Fruit fly (Drosophila melanogaster) whole organism, wandering third instar larva: ENCODE measurements around the gene CG8475.

Experiments used
- CrebA ChIP-seq: fragments of 200-800 bp; sonication (Bioruptor generic); optimal IDR thresholded peaks from 2 replicates; lab custom pipeline; 2016; ENCODE audit warnings: missing biosample characterization, mild to moderate bottlenecking, missing genetic modification characterization, borderline replicate concordance
- Hnf4 ChIP-seq: fragments of 200-800 bp; sonication (Bioruptor generic); optimal IDR thresholded peaks from 2 replicates; lab custom pipeline; 2016; ENCODE audit warnings: missing biosample characterization, mild to moderate bottlenecking, missing genetic modification characterization
- Hr83 ChIP-seq: fragments of 200-300 bp; sonication (Bioruptor generic); optimal IDR thresholded peaks from 2 replicates; lab custom pipeline; 2016; ENCODE audit warnings: missing biosample characterization, mild to moderate bottlenecking, missing genetic modification characterization, moderate library complexity; ENCODE audit not compliant: poor library complexity, severe bottlenecking
- Mio ChIP-seq: sonication (Bioruptor generic); optimal IDR thresholded peaks from 2 replicates; lab custom pipeline; 2016; ENCODE audit warnings: missing biosample characterization, missing genetic modification characterization
- Myc ChIP-seq: fragments of >200 bp; optimal IDR thresholded peaks from 2 replicates; lab custom pipeline; 2017
- OdsH ChIP-seq: fragments of 200-800 bp; sonication (Bioruptor generic); optimal IDR thresholded peaks from 2 replicates; lab custom pipeline; 2016; ENCODE audit warnings: missing biosample characterization, mild to moderate bottlenecking, missing genetic modification characterization
- foxo ChIP-seq, 2 experiments: fragments of 200-800 bp; sonication (Bioruptor generic); optimal IDR thresholded peaks; 2 replicates in 1 of 2; 3 replicates in 1 of 2; lab custom pipeline; 2016 to 2017; ENCODE audit warnings: missing biosample characterization in 2 of 2, missing genetic modification characterization in 2 of 2
- fru ChIP-seq: fragments of 200-800 bp; sonication (Bioruptor generic); optimal IDR thresholded peaks from 3 replicates; lab custom pipeline; 2016; ENCODE audit warnings: missing biosample characterization, mild to moderate bottlenecking, missing genetic modification characterization
- lola ChIP-seq: fragments of >200 bp; optimal IDR thresholded peaks from 2 replicates; lab custom pipeline; 2017; ENCODE audit warnings: missing biosample characterization, missing genetic modification characterization
- pan ChIP-seq: fragments of >200 bp; optimal IDR thresholded peaks from 2 replicates; lab custom pipeline; 2017
- sage ChIP-seq: fragments of 200-800 bp; sonication (Bioruptor generic); optimal IDR thresholded peaks from 2 replicates; lab custom pipeline; 2016; ENCODE audit warnings: missing biosample characterization, mild to moderate bottlenecking, missing genetic modification characterization
- tai ChIP-seq: sonication (Bioruptor generic); optimal IDR thresholded peaks from 2 replicates; lab custom pipeline; 2016; ENCODE audit warnings: missing biosample characterization, missing genetic modification characterization
- usp ChIP-seq: fragments of >200 bp; optimal IDR thresholded peaks from 2 replicates; lab custom pipeline; 2017; ENCODE audit warnings: missing biosample characterization, missing genetic modification characterization
- woc ChIP-seq: sonication (Bioruptor generic); optimal IDR thresholded peaks from 2 replicates; lab custom pipeline; 2016; ENCODE audit warnings: missing biosample characterization, mild to moderate bottlenecking, missing genetic modification characterization

DNA sequence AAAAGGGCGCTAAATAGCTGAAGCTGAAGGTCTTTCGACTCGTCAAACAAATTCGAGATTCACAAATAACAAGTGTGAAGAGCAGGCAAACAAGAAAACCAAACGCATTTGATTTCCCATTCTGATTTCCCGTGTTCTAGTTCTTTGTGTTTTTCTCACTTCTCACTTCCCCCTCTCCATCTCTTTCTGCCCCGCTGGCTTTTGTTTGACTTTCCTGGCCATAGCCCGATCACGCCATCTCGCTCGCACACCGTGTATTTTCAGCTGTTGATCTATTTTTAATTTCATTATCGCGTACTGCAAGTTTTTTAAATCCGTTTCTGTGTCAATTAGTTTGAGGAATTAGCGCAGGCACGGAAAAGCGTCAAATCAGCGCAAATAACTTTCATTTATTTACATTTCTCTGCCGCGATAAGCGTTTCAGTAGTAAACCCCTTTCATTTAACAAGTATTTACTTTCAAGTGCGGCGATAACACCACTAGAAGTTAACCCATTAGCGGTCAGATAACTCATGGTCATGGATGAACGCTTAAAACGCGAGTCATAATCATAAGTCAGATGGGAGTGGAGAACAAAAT is 33.0 kb downstream of the CG8475 start:
- TF ChIP-seq usp (GFP tag; lab: Kevin White, UChicago) (no peak), Mio (no peak), Myc (no peak), pan (no peak), woc (no peak), fru (GFP tag; lab: Kevin White, UChicago) (peak; percentile 6), tai (GFP tag; lab: Kevin White, UChicago) (no peak), sage (GFP tag; lab: Kevin White, UChicago) (no peak), OdsH (no peak), Hnf4 (no peak), Hr83 (GFP tag; lab: Kevin White, UChicago) (no peak), CrebA (GFP tag; lab: Kevin White, UChicago) (no peak), foxo (GFP tag; optimal IDR thresholded peaks at IDR 0.05; lab: Kevin White, UChicago) (no peak), lola (GFP tag; lab: Kevin White, UChicago) (no peak)
